Fruit fly (Drosophila melanogaster): ENCODE data around the gene CG17834.

CG17834 gene

dm6 chr2L:8511723-8512122, 17.2 kb upstream of the CG17834 start, which contains the start of gene CG13096 (continued):
- no peak for TF ChIP-seq CG4360 (GFP tag; IDR thresholded peaks at IDR 0.05)
- no peak for TF ChIP-seq CG10654 (GFP tag; optimal IDR thresholded peaks at IDR 0.05)
- no peak for TF ChIP-seq Hr78 (GFP tag; optimal IDR thresholded peaks at IDR 0.05)
- TF ChIP-seq cwo (GFP tag; optimal IDR thresholded peaks at IDR 0.05) = peak; percentile 97
- TF ChIP-seq Elba2 (GFP tag; optimal IDR thresholded peaks at IDR 0.05) = no peak
- TF ChIP-seq CG30020 (tag; optimal IDR thresholded peaks at IDR 0.05) = peak; percentile 38
- no peak for TF ChIP-seq CG30403 (GFP tag; optimal IDR thresholded peaks at IDR 0.05)
- TF ChIP-seq fru (optimal IDR thresholded peaks at IDR 0.05) = no peak
- TF ChIP-seq cas (GFP tag; IDR thresholded peaks at IDR 0.05) = no peak
- no peak for TF ChIP-seq Fer2 (tag; optimal IDR thresholded peaks at IDR 0.05)
- peak in 1 of 3 experiments; percentile 44 for TF ChIP-seq Stat92E (GFP tag; optimal IDR thresholded peaks at IDR 0.05)
- peak; percentile 39 for TF ChIP-seq twi (tag; optimal IDR thresholded peaks at IDR 0.05)
- TF ChIP-seq CG12219 (GFP tag; optimal IDR thresholded peaks at IDR 0.05) = no peak
- no peak for TF ChIP-seq CG3281 (GFP tag; optimal IDR thresholded peaks at IDR 0.05)
- TF ChIP-seq Atf6 (GFP tag; IDR thresholded peaks at IDR 0.05) = no peak
- no peak for TF ChIP-seq CG8281 (tag; optimal IDR thresholded peaks at IDR 0.05)
- TF ChIP-seq pho (GFP tag; optimal IDR thresholded peaks at IDR 0.05) = peak; percentile 39
- no peak for TF ChIP-seq Vsx1 (GFP tag; optimal IDR thresholded peaks at IDR 0.05)
- TF ChIP-seq CG13296 (GFP tag; optimal IDR thresholded peaks at IDR 0.05) = no peak
- TF ChIP-seq Poxn (GFP tag; IDR thresholded peaks at IDR 0.05) = no peak
- peak; percentile 81 for TF ChIP-seq CG7928 (GFP tag; optimal IDR thresholded peaks at IDR 0.05)
- TF ChIP-seq amos (GFP tag; IDR thresholded peaks at IDR 0.05; ENCODE audit: partially characterized antibody) = peak; percentile 99
- no peak for TF ChIP-seq CG8944 (GFP tag; optimal IDR thresholded peaks at IDR 0.05)
- TF ChIP-seq CG7357 (GFP tag; IDR thresholded peaks at IDR 0.05) = no peak
- no peak for TF ChIP-seq CG7786 (GFP tag; optimal IDR thresholded peaks at IDR 0.05)
- TF ChIP-seq CG4854 (GFP tag; optimal IDR thresholded peaks at IDR 0.05) = peak; percentile 25
- TF ChIP-seq CG7271 (tag; optimal IDR thresholded peaks at IDR 0.05) = no peak
- no peak for TF ChIP-seq CG9817 (tag; optimal IDR thresholded peaks at IDR 0.05)
- peak; percentile 99 for TF ChIP-seq Bgb (GFP tag; IDR thresholded peaks at IDR 0.05; ENCODE audit: partially characterized antibody)
- TF ChIP-seq gro (GFP tag; optimal IDR thresholded peaks at IDR 0.05) = peak; percentile 68
- no peak; the same call in 1 of the 2 replicates for TF ChIP-seq CG31441 (GFP tag; IDR thresholded peaks at IDR 0.05)
- TF ChIP-seq ap (GFP tag; IDR thresholded peaks at IDR 0.05) = no peak
- TF ChIP-seq Taf1 (GFP tag; IDR thresholded peaks at IDR 0.05) = no peak
- TF ChIP-seq CG10431 (GFP tag; optimal IDR thresholded peaks at IDR 0.05) = no peak
- peak; percentile 73 for TF ChIP-seq CG13624 (GFP tag; optimal IDR thresholded peaks at IDR 0.05)
- TF ChIP-seq CG18262 (tag; optimal IDR thresholded peaks at IDR 0.05) = peak; percentile 12
- TF ChIP-seq ewg (GFP tag; optimal IDR thresholded peaks at IDR 0.05) = no peak
- TF ChIP-seq CG4820 (GFP tag; optimal IDR thresholded peaks at IDR 0.05) = peak; percentile 8
- TF ChIP-seq dm (GFP tag; optimal IDR thresholded peaks at IDR 0.05) = peak; percentile 99
- TF ChIP-seq gfzf (GFP tag; optimal IDR thresholded peaks at IDR 0.05) = peak; percentile 53
- TF ChIP-seq Antp (GFP tag; optimal IDR thresholded peaks at IDR 0.05) = peak; percentile 18
- peak; percentile 53; the same call in 1 of the 2 replicates for TF ChIP-seq CG3847 (GFP tag; IDR thresholded peaks at IDR 0.05)
- no peak for TF ChIP-seq odd (GFP tag; optimal IDR thresholded peaks at IDR 0.05)
- TF ChIP-seq fu2 (GFP tag; optimal IDR thresholded peaks at IDR 0.05) = no peak
- TF ChIP-seq Hr51 (GFP tag; optimal IDR thresholded peaks at IDR 0.05) = peak in 1 of 2 experiments; percentile 27
- TF ChIP-seq da (GFP tag; optimal IDR thresholded peaks at IDR 0.05) = no peak
- no peak for TF ChIP-seq Oli (tag; optimal IDR thresholded peaks at IDR 0.05)
- TF ChIP-seq phol (tag; optimal IDR thresholded peaks at IDR 0.05) = peak; percentile 61
- peak; percentile 97 for TF ChIP-seq nerfin-2 (GFP tag; IDR thresholded peaks at IDR 0.05; ENCODE audit: partially characterized antibody)
- no peak for TF ChIP-seq CG1529 (GFP tag; optimal IDR thresholded peaks at IDR 0.05)
- peak; percentile 99 for TF ChIP-seq pzg (GFP tag; optimal IDR thresholded peaks at IDR 0.05)
